Fruit fly (Drosophila melanogaster): ENCODE results near the gene HipHop.

- TF ChIP-seq rgr (GFP tag; optimal IDR thresholded peaks at IDR 0.05): no peak
- no peak for TF ChIP-seq Jra (GFP tag; optimal IDR thresholded peaks at IDR 0.05)
- TF ChIP-seq usp (GFP tag; optimal IDR thresholded peaks at IDR 0.05): no peak
- TF ChIP-seq br (GFP tag; optimal IDR thresholded peaks at IDR 0.05): no peak
- TF ChIP-seq Sp1 (GFP tag; optimal IDR thresholded peaks at IDR 0.05): no peak
- TF ChIP-seq Abd-B (GFP tag; optimal IDR thresholded peaks at IDR 0.05): no peak
These were observed at the start of gene HipHop, which contains the start of gene CG14073 for dm6 chr3L:18820638-18821382.

All from whole organism, wandering third instar larva.